Fruit fly (Drosophila melanogaster) whole organism, embryonic: ENCODE measurements around the gene CG14401.

ENCODE experiments used
- CG34224 ChIP-seq: fragments of 200-800 bp; sonication (Bioruptor generic); IDR thresholded peaks from 3 replicates; pipeline ENCODE4 v1.3.6; 2022; ENCODE audit warnings: missing biosample characterization, missing genetic modification characterization; ENCODE audit not compliant: partially characterized antibody
- CG4328 ChIP-seq: fragments of 200-800 bp; sonication (Bioruptor generic); optimal IDR thresholded peaks from 3 replicates; lab custom pipeline; 2017; ENCODE audit warnings: missing biosample characterization, missing genetic modification reagents, missing genetic modification characterization
- Lpt ChIP-seq: fragments of >200 bp; optimal IDR thresholded peaks from 2 replicates; lab custom pipeline; 2018; ENCODE audit warnings: missing biosample characterization, missing genetic modification characterization
- peb ChIP-seq: fragments of 200-800 bp; sonication (Bioruptor generic); IDR thresholded peaks from 2 replicates; pipeline ENCODE4 v1.3.6; 2022; ENCODE audit warnings: missing biosample characterization, missing genetic modification characterization
- pum ChIP-seq: fragments of 200-800 bp; sonication (Bioruptor generic); optimal IDR thresholded peaks from 2 replicates; lab custom pipeline; 2016; ENCODE audit warnings: missing biosample characterization, missing genetic modification characterization
- unc-4 ChIP-seq: fragments of 200-800 bp; sonication (Bioruptor generic); IDR thresholded peaks from 2 replicates; pipeline ENCODE4 v1.3.6; 2022; ENCODE audit warnings: missing biosample characterization, missing genetic modification characterization; ENCODE audit not compliant: partially characterized antibody
- usp ChIP-seq: fragments of >200 bp; optimal IDR thresholded peaks from 2 replicates; lab custom pipeline; 2017; ENCODE audit warnings: missing biosample characterization, missing genetic modification characterization

dm6 chr2L:20837885-20838284, 31.8 kb upstream of the CG14401 start, which contains the start of gene Spn38F:
- TF ChIP-seq peb (GFP tag; lab: Robert Waterston, UW), result no peak
- no peak for TF ChIP-seq Lpt (GFP tag; lab: Kevin White, UChicago)
- no peak for TF ChIP-seq CG4328
- TF ChIP-seq pum (GFP tag; lab: Kevin White, UChicago), result no peak
- no peak for TF ChIP-seq unc-4 (GFP tag; lab: Robert Waterston, UW)
- no peak for TF ChIP-seq usp (GFP tag; lab: Kevin White, UChicago)
- no peak for TF ChIP-seq CG34224 (GFP tag; lab: Robert Waterston, UW)
